Worm (Caenorhabditis elegans) whole organism, early embryonic: ENCODE measurements around the gene srbc-38.

ENCODE experiments used
- B0310.2 ChIP-seq: sonication (generic microtip); optimal IDR thresholded peaks from 2 replicates; lab custom pipeline; 2016; ENCODE audit warnings: mild to moderate bottlenecking, missing genetic modification characterization, missing compliant biosample characterization
- ama-1 ChIP-seq: fragments of 150-350 bp; optimal IDR thresholded peaks from 2 replicates; lab custom pipeline; 2014
- ceh-36 ChIP-seq: sonication (generic microtip); optimal IDR thresholded peaks from 2 replicates; lab custom pipeline; 2016; ENCODE audit warnings: missing genetic modification characterization, inconsistent platforms, missing compliant biosample characterization
- ets-7 ChIP-seq: sonication (generic microtip); optimal IDR thresholded peaks from 2 replicates; lab custom pipeline; 2016; ENCODE audit warnings: missing genotype, missing genetic modification characterization, missing compliant biosample characterization
- pes-1 ChIP-seq: fragments of 200-800 bp; sonication (Bioruptor generic); IDR thresholded peaks from 2 replicates; pipeline ENCODE4 v1.3.6; 2022; ENCODE audit warnings: missing genetic modification reagents, missing genetic modification characterization, missing compliant biosample characterization
- sea-1 ChIP-seq: fragments of 200-800 bp; sonication (Bioruptor generic); conservative IDR thresholded peaks from 2 replicates; pipeline ENCODE4 v1.3.6; 2022; ENCODE audit warnings: missing genetic modification characterization, missing compliant biosample characterization
- tbx-37 ChIP-seq: fragments of 200-800 bp; sonication (Bioruptor generic); conservative IDR thresholded peaks from 2 replicates; pipeline ENCODE4 v1.3.6; 2022; ENCODE audit warnings: missing genetic modification reagents, missing genetic modification characterization, missing compliant biosample characterization
- tra-4 ChIP-seq: sonication (generic microtip); optimal IDR thresholded peaks from 2 replicates; lab custom pipeline; 2017; ENCODE audit warnings: missing genetic modification characterization, missing compliant biosample characterization

ce11 chrV:736171-736570 is 29.2 kb downstream of the srbc-38 start, which contains the start of gene srj-25:
- TF ChIP-seq tbx-37, result no peak
- no peak for TF ChIP-seq pes-1
- TF ChIP-seq ama-1, result no peak
- TF ChIP-seq sea-1 (GFP tag; lab: Robert Waterston, UW), result no peak
- TF ChIP-seq B0310.2 (tag; lab: Kevin White, UChicago), result no peak
- TF ChIP-seq ceh-36 (tag; lab: Kevin White, UChicago), result no peak
- no peak for TF ChIP-seq ets-7 (tag; lab: Kevin White, UChicago)
- TF ChIP-seq tra-4 (tag; lab: Kevin White, UChicago), result no peak
